ENCODE assay signal across 1 fruit fly cellular context in genomic region chr2L:21009310-21010119, dm6.
TF ChIP-seq lines count a peak whose summit lies in the region.

No protein-coding gene starts in this region.

TF ChIP-seq in whole organism, embryonic, 481 proteins besides CTCF, POLR2A, EP300 and RAD21 (continued from another document and continues in another):
- no peak for TF ChIP-seq CG4328 (GFP tag; optimal IDR thresholded peaks at IDR 0.05; lab: Kevin White, UChicago)
- TF ChIP-seq CG1233 (GFP tag; optimal IDR thresholded peaks at IDR 0.05; lab: Kevin White, UChicago): peak; percentile 76
- peak; percentile 55 for TF ChIP-seq trh (GFP tag; optimal IDR thresholded peaks at IDR 0.05; lab: Kevin White, UChicago)
- peak; percentile 37 for TF ChIP-seq CG12071 (GFP tag; optimal IDR thresholded peaks at IDR 0.05; lab: Kevin White, UChicago)
- peak; percentile 77 for TF ChIP-seq CoRest (tag; optimal IDR thresholded peaks at IDR 0.05; lab: Kevin White, UChicago)
- peak; percentile 52; the same call in 1 of the 3 replicates for TF ChIP-seq dysf (GFP tag; IDR thresholded peaks at IDR 0.05; lab: Robert Waterston, UW)
- TF ChIP-seq maf-S (GFP tag; optimal IDR thresholded peaks at IDR 0.05; lab: Kevin White, UChicago): peak; percentile 57
- TF ChIP-seq ash1 (GFP tag; optimal IDR thresholded peaks at IDR 0.05; lab: Kevin White, UChicago): no peak
- peak; percentile 60 for TF ChIP-seq Atf-2 (GFP tag; optimal IDR thresholded peaks at IDR 0.05; lab: Kevin White, UChicago)
- peak; percentile 51 for TF ChIP-seq CG31388 (GFP tag; optimal IDR thresholded peaks at IDR 0.05; lab: Kevin White, UChicago)
- no peak for TF ChIP-seq CG31224 (GFP tag; IDR thresholded peaks at IDR 0.05; lab: Robert Waterston, UW)
- no peak for TF ChIP-seq CG16779 (GFP tag; IDR thresholded peaks at IDR 0.05; lab: Robert Waterston, UW)
- peak; percentile 49 for TF ChIP-seq Atf3 (GFP tag; optimal IDR thresholded peaks at IDR 0.05; lab: Kevin White, UChicago)
- no peak for TF ChIP-seq chinmo (GFP tag; IDR thresholded peaks at IDR 0.05; lab: Robert Waterston, UW; ENCODE audit: partially characterized antibody)
- peak; percentile 75 for TF ChIP-seq tap (tag; optimal IDR thresholded peaks at IDR 0.05; lab: Kevin White, UChicago)
- TF ChIP-seq dan (GFP tag; IDR thresholded peaks at IDR 0.05; lab: Robert Waterston, UW): peak; percentile 80
- TF ChIP-seq dpn (GFP tag; optimal IDR thresholded peaks at IDR 0.05; lab: Kevin White, UChicago): peak; percentile 54 to 73
- 0 out of 2 replicates have a peak, but pooled peaks have one; percentile 24 for TF ChIP-seq CG14441 (GFP tag; IDR thresholded peaks at IDR 0.05; lab: Robert Waterston, UW)
- TF ChIP-seq Fer1 (GFP tag; optimal IDR thresholded peaks at IDR 0.05; lab: Kevin White, UChicago): peak; percentile 5
- peak; percentile 93 for TF ChIP-seq CG18262 (tag; optimal IDR thresholded peaks at IDR 0.05; lab: Kevin White, UChicago)
- TF ChIP-seq croc (GFP tag; conservative IDR thresholded peaks at IDR 0.05; lab: Robert Waterston, UW): peak; percentile 78
- TF ChIP-seq Drgx (GFP tag; IDR thresholded peaks at IDR 0.05; lab: Robert Waterston, UW): peak; percentile 88
- TF ChIP-seq tio (GFP tag; optimal IDR thresholded peaks at IDR 0.05; lab: Kevin White, UChicago): peak; percentile 58
- peak; percentile 42; the same call in 1 of the 2 replicates for TF ChIP-seq sob (GFP tag; IDR thresholded peaks at IDR 0.05; lab: Robert Waterston, UW)
- peak; percentile 56 for TF ChIP-seq CG9609 (GFP tag; optimal IDR thresholded peaks at IDR 0.05; lab: Kevin White, UChicago)
- peak; percentile 57 for TF ChIP-seq ssp (GFP tag; IDR thresholded peaks at IDR 0.05; lab: Robert Waterston, UW)
- TF ChIP-seq CG16863 (GFP tag; optimal IDR thresholded peaks at IDR 0.05; lab: Kevin White, UChicago): peak; percentile 71
- TF ChIP-seq mam (GFP tag; optimal IDR thresholded peaks at IDR 0.05; lab: Kevin White, UChicago): peak; percentile 48
- peak; percentile 69 for TF ChIP-seq lilli (GFP tag; optimal IDR thresholded peaks at IDR 0.05; lab: Kevin White, UChicago)
- TF ChIP-seq CG18764 (GFP tag; optimal IDR thresholded peaks at IDR 0.05; lab: Kevin White, UChicago): peak; percentile 66
- TF ChIP-seq corto (GFP tag; optimal IDR thresholded peaks at IDR 0.05; lab: Kevin White, UChicago): peak; percentile 98
- TF ChIP-seq CG12299 (tag; optimal IDR thresholded peaks at IDR 0.05; lab: Kevin White, UChicago): peak; percentile 26
- peak; percentile 86 for TF ChIP-seq CG15601 (tag; optimal IDR thresholded peaks at IDR 0.05; lab: Kevin White, UChicago)
- TF ChIP-seq E2f1 (GFP tag; IDR thresholded peaks at IDR 0.05; lab: Robert Waterston, UW): peak; percentile 61
- TF ChIP-seq CG11085 (GFP tag; IDR thresholded peaks at IDR 0.05; lab: Robert Waterston, UW): peak; percentile 58; the same call in 1 of the 2 replicates
- TF ChIP-seq TFAM (GFP tag; optimal IDR thresholded peaks at IDR 0.05; lab: Kevin White, UChicago): peak; percentile 28
- peak; percentile 58 for TF ChIP-seq CG6272 (GFP tag; IDR thresholded peaks at IDR 0.05; lab: Robert Waterston, UW)
- no peak for TF ChIP-seq Fer2 (tag; optimal IDR thresholded peaks at IDR 0.05; lab: Kevin White, UChicago)
- peak; percentile 17 for TF ChIP-seq CG7987 (GFP tag; optimal IDR thresholded peaks at IDR 0.05; lab: Kevin White, UChicago)
- TF ChIP-seq CG12104 (GFP tag; optimal IDR thresholded peaks at IDR 0.05; lab: Kevin White, UChicago): peak; percentile 47
- TF ChIP-seq Awh (GFP tag; IDR thresholded peaks at IDR 0.05; lab: Robert Waterston, UW): peak; percentile 87
- TF ChIP-seq peb (GFP tag; IDR thresholded peaks at IDR 0.05; lab: Robert Waterston, UW): peak; percentile 76
- peak; percentile 91 for TF ChIP-seq CG17328 (GFP tag; IDR thresholded peaks at IDR 0.05; lab: Robert Waterston, UW)
- no peak for TF ChIP-seq pho (GFP tag; optimal IDR thresholded peaks at IDR 0.05; lab: Kevin White, UChicago)
- no peak for TF ChIP-seq CG18011 (GFP tag; optimal IDR thresholded peaks at IDR 0.05; lab: Kevin White, UChicago)
- TF ChIP-seq seq (GFP tag; IDR thresholded peaks at IDR 0.05; lab: Robert Waterston, UW): 0 out of 2 replicates have a peak, but pooled peaks have one; percentile 40
- TF ChIP-seq CG14050 (GFP tag; IDR thresholded peaks at IDR 0.05; lab: Robert Waterston, UW): peak; percentile 45; the same call in 2 of the 3 replicates
- TF ChIP-seq CG15011 (GFP tag; optimal IDR thresholded peaks at IDR 0.05; lab: Kevin White, UChicago): peak; percentile 18
- no peak for TF ChIP-seq zen2 (GFP tag; IDR thresholded peaks at IDR 0.05; lab: Robert Waterston, UW; ENCODE audit: partially characterized antibody)
- TF ChIP-seq CG2199 (GFP tag; IDR thresholded peaks at IDR 0.05; lab: Robert Waterston, UW): peak; percentile 82; the same call in 2 of the 3 replicates
- peak; percentile 88 for TF ChIP-seq gem (tag; optimal IDR thresholded peaks at IDR 0.05; lab: Kevin White, UChicago)
- peak; percentile 57 for TF ChIP-seq Ets65A (GFP tag; lab: Kevin White, UChicago)
- TF ChIP-seq sc (optimal IDR thresholded peaks at IDR 0.05; lab: Kevin White, UChicago): no peak
- peak; percentile 77 for TF ChIP-seq sc (GFP tag; optimal IDR thresholded peaks at IDR 0.05; lab: Kevin White, UChicago)
- no peak for TF ChIP-seq B-H2 (GFP tag; optimal IDR thresholded peaks at IDR 0.05; lab: Kevin White, UChicago)
- TF ChIP-seq lmd (GFP tag; IDR thresholded peaks at IDR 0.05; lab: Robert Waterston, UW): peak; percentile 70
- TF ChIP-seq Elba2 (GFP tag; optimal IDR thresholded peaks at IDR 0.05; lab: Kevin White, UChicago): peak; percentile 81
- TF ChIP-seq dmrt99B (tag; optimal IDR thresholded peaks at IDR 0.05; lab: Kevin White, UChicago): peak; percentile 75
- peak; percentile 58; the same call in 1 of the 2 replicates for TF ChIP-seq CG4730 (GFP tag; IDR thresholded peaks at IDR 0.05; lab: Robert Waterston, UW)
- peak; percentile 62 for TF ChIP-seq Side (GFP tag; optimal IDR thresholded peaks at IDR 0.05; lab: Kevin White, UChicago)
- TF ChIP-seq CrebB (tag; optimal IDR thresholded peaks at IDR 0.05; lab: Kevin White, UChicago): peak; percentile 46
- peak; percentile 79 for TF ChIP-seq CG12219 (GFP tag; optimal IDR thresholded peaks at IDR 0.05; lab: Kevin White, UChicago)
- TF ChIP-seq en (GFP tag; optimal IDR thresholded peaks at IDR 0.05; lab: Kevin White, UChicago): peak; percentile 55
- peak; percentile 87 for TF ChIP-seq otp (GFP tag; IDR thresholded peaks at IDR 0.05; lab: Robert Waterston, UW)
- TF ChIP-seq CG10321 (GFP tag; IDR thresholded peaks at IDR 0.05; lab: Robert Waterston, UW): peak; percentile 13; the same call in 1 of the 2 replicates
- TF ChIP-seq CG13424 (tag; optimal IDR thresholded peaks at IDR 0.05; lab: Kevin White, UChicago): peak; percentile 75
- TF ChIP-seq dati (GFP tag; IDR thresholded peaks at IDR 0.05; lab: Robert Waterston, UW): 0 out of 2 replicates have a peak, but pooled peaks have one; percentile 34
- TF ChIP-seq fd96Cb (tag; optimal IDR thresholded peaks at IDR 0.05; lab: Kevin White, UChicago): peak; percentile 87
- TF ChIP-seq E2f2 (GFP tag; IDR thresholded peaks at IDR 0.05; lab: Robert Waterston, UW): peak; percentile 32; the same call in 1 of the 2 replicates
- peak; percentile 52 for TF ChIP-seq CG17568 (GFP tag; optimal IDR thresholded peaks at IDR 0.05; lab: Kevin White, UChicago)
- TF ChIP-seq trem (tag; optimal IDR thresholded peaks at IDR 0.05; lab: Kevin White, UChicago): peak; percentile 89
- 0 out of 2 replicates have a peak, but pooled peaks have one; percentile 46 for TF ChIP-seq CG1024 (GFP tag; IDR thresholded peaks at IDR 0.05; lab: Robert Waterston, UW)
- peak; percentile 78 for TF ChIP-seq Asciz (GFP tag; optimal IDR thresholded peaks at IDR 0.05; lab: Kevin White, UChicago)
- no peak for TF ChIP-seq hb (GFP tag; IDR thresholded peaks at IDR 0.05; lab: Robert Waterston, UW; ENCODE audit: partially characterized antibody)
- no peak for TF ChIP-seq CG1832 (GFP tag; optimal IDR thresholded peaks at IDR 0.05; lab: Kevin White, UChicago)
- TF ChIP-seq NfI (GFP tag; optimal IDR thresholded peaks at IDR 0.05; lab: Kevin White, UChicago): peak; percentile 64
- peak; percentile 55; the same call in 1 of the 2 replicates for TF ChIP-seq H2.0 (GFP tag; IDR thresholded peaks at IDR 0.05; lab: Robert Waterston, UW)
- TF ChIP-seq Sry-δ (GFP tag; optimal IDR thresholded peaks at IDR 0.05; lab: Kevin White, UChicago): peak; percentile 17
- peak; percentile 5 for TF ChIP-seq CG14965 (GFP tag; optimal IDR thresholded peaks at IDR 0.05; lab: Kevin White, UChicago; ENCODE audit: borderline replicate concordance)
- peak; percentile 35 for TF ChIP-seq da (GFP tag; optimal IDR thresholded peaks at IDR 0.05; lab: Kevin White, UChicago)
- TF ChIP-seq grau (tag; optimal IDR thresholded peaks at IDR 0.05; lab: Kevin White, UChicago): peak; percentile 73
- no peak for TF ChIP-seq luna (GFP tag; optimal IDR thresholded peaks at IDR 0.05; lab: Kevin White, UChicago)
- peak; percentile 75 for TF ChIP-seq CG2678 (tag; optimal IDR thresholded peaks at IDR 0.05; lab: Kevin White, UChicago)
- TF ChIP-seq CG33213 (GFP tag; optimal IDR thresholded peaks at IDR 0.05; lab: Kevin White, UChicago): peak; percentile 30
- no peak for TF ChIP-seq al (GFP tag; IDR thresholded peaks at IDR 0.05; lab: Robert Waterston, UW)
- TF ChIP-seq ftz-f1 (GFP tag; optimal IDR thresholded peaks at IDR 0.05; lab: Kevin White, UChicago): no peak
- no peak for TF ChIP-seq CG14860 (GFP tag; IDR thresholded peaks at IDR 0.05; lab: Robert Waterston, UW; ENCODE audit: partially characterized antibody)
- peak; percentile 84 for TF ChIP-seq gcm (GFP tag; optimal IDR thresholded peaks at IDR 0.05; lab: Kevin White, UChicago)
- TF ChIP-seq CG12659 (GFP tag; optimal IDR thresholded peaks at IDR 0.05; lab: Kevin White, UChicago): peak; percentile 52
- TF ChIP-seq CG13287 (GFP tag; IDR thresholded peaks at IDR 0.05; lab: Robert Waterston, UW; ENCODE audit: partially characterized antibody): no peak
- peak; percentile 43 for TF ChIP-seq p53 (GFP tag; optimal IDR thresholded peaks at IDR 0.05; lab: Kevin White, UChicago)
- TF ChIP-seq CG16813 (GFP tag; IDR thresholded peaks at IDR 0.05; lab: Robert Waterston, UW; ENCODE audit: partially characterized antibody): no peak
- peak; percentile 68 for TF ChIP-seq danr (GFP tag; IDR thresholded peaks at IDR 0.05; lab: Robert Waterston, UW)
- TF ChIP-seq CG9437 (GFP tag; optimal IDR thresholded peaks at IDR 0.05; lab: Kevin White, UChicago): peak; percentile 38
- TF ChIP-seq CG9797 (GFP tag; optimal IDR thresholded peaks at IDR 0.05; lab: Kevin White, UChicago): peak; percentile 4
- TF ChIP-seq CG3847 (GFP tag; IDR thresholded peaks at IDR 0.05; lab: Robert Waterston, UW): no peak
- no peak for TF ChIP-seq amos (GFP tag; IDR thresholded peaks at IDR 0.05; lab: Robert Waterston, UW; ENCODE audit: partially characterized antibody)
- TF ChIP-seq CG11247 (GFP tag; IDR thresholded peaks at IDR 0.05; lab: Robert Waterston, UW): no peak
- TF ChIP-seq insv (GFP tag; optimal IDR thresholded peaks at IDR 0.05; lab: Kevin White, UChicago): no peak
- peak; percentile 58 for TF ChIP-seq CG13123 (GFP tag; optimal IDR thresholded peaks at IDR 0.05; lab: Kevin White, UChicago)
- peak; percentile 34 for TF ChIP-seq NC2α (GFP tag; optimal IDR thresholded peaks at IDR 0.05; lab: Kevin White, UChicago)
- no peak for TF ChIP-seq CG17612 (GFP tag; IDR thresholded peaks at IDR 0.05; lab: Robert Waterston, UW)
- TF ChIP-seq Rx (GFP tag; IDR thresholded peaks at IDR 0.05; lab: Robert Waterston, UW): peak; percentile 73
- TF ChIP-seq kah (GFP tag; optimal IDR thresholded peaks at IDR 0.05; lab: Kevin White, UChicago): peak; percentile 28
- TF ChIP-seq Nf-YA (GFP tag; IDR thresholded peaks at IDR 0.05; lab: Robert Waterston, UW): peak; percentile 59; the same call in 1 of the 2 replicates
- TF ChIP-seq CG6254 (GFP tag; optimal IDR thresholded peaks at IDR 0.05; lab: Kevin White, UChicago): peak; percentile 87
- TF ChIP-seq cwo (GFP tag; optimal IDR thresholded peaks at IDR 0.05; lab: Kevin White, UChicago): no peak
- TF ChIP-seq Stat92E (GFP tag; optimal IDR thresholded peaks at IDR 0.05; lab: Kevin White, UChicago): peak in 1 of 3 experiments; percentile 75
- TF ChIP-seq CG42726 (GFP tag; IDR thresholded peaks at IDR 0.05; lab: Robert Waterston, UW; ENCODE audit: partially characterized antibody): no peak
- peak; percentile 89 for TF ChIP-seq CG4424 (GFP tag; optimal IDR thresholded peaks at IDR 0.05; lab: Kevin White, UChicago)
- TF ChIP-seq pnt (GFP tag; optimal IDR thresholded peaks at IDR 0.05; lab: Kevin White, UChicago): peak; percentile 75
- no peak for TF ChIP-seq unc-4 (GFP tag; IDR thresholded peaks at IDR 0.05; lab: Robert Waterston, UW; ENCODE audit: partially characterized antibody)
- TF ChIP-seq ATbp (GFP tag; optimal IDR thresholded peaks at IDR 0.05; lab: Kevin White, UChicago): peak; percentile 72
- TF ChIP-seq CG3281 (GFP tag; optimal IDR thresholded peaks at IDR 0.05; lab: Kevin White, UChicago): no peak
- peak; percentile 66 for TF ChIP-seq gt (GFP tag; IDR thresholded peaks at IDR 0.05; lab: Robert Waterston, UW)
- TF ChIP-seq CG2120 (GFP tag; optimal IDR thresholded peaks at IDR 0.05; lab: Kevin White, UChicago): no peak
- TF ChIP-seq CG2889 (GFP tag; IDR thresholded peaks at IDR 0.05; lab: Robert Waterston, UW): no peak; the same call in 2 of the 3 replicates
- TF ChIP-seq pum (GFP tag; optimal IDR thresholded peaks at IDR 0.05; lab: Kevin White, UChicago): peak; percentile 79
- peak; percentile 83 for TF ChIP-seq CG8290 (GFP tag; optimal IDR thresholded peaks at IDR 0.05; lab: Kevin White, UChicago)
- TF ChIP-seq CG8290 (tag; optimal IDR thresholded peaks at IDR 0.05; lab: Kevin White, UChicago): peak; percentile 11 to 53
- peak; percentile 24; the same call in 1 of the 2 replicates for TF ChIP-seq MBD-R2 (GFP tag; IDR thresholded peaks at IDR 0.05; lab: Robert Waterston, UW)
- peak; percentile 82 for TF ChIP-seq Ssrp (tag; optimal IDR thresholded peaks at IDR 0.05; lab: Kevin White, UChicago)
- TF ChIP-seq aop (GFP tag; IDR thresholded peaks at IDR 0.05; lab: Robert Waterston, UW): 0 out of 2 replicates have a peak, but pooled peaks have one; percentile 45
- peak; percentile 77 for TF ChIP-seq CG10462 (GFP tag; optimal IDR thresholded peaks at IDR 0.05; lab: Kevin White, UChicago)
- peak; percentile 75 for TF ChIP-seq CG32767 (GFP tag; IDR thresholded peaks at IDR 0.05; lab: Robert Waterston, UW)
- TF ChIP-seq shn (GFP tag; optimal IDR thresholded peaks at IDR 0.05; lab: Kevin White, UChicago): no peak
- peak; percentile 76 for TF ChIP-seq CG8359 (GFP tag; optimal IDR thresholded peaks at IDR 0.05; lab: Kevin White, UChicago; ENCODE audit: borderline replicate concordance)
- TF ChIP-seq Mrtf (GFP tag; IDR thresholded peaks at IDR 0.05; lab: Robert Waterston, UW): peak; percentile 49; the same call in 1 of the 3 replicates
